Worm (Caenorhabditis elegans): ENCODE results near the gene R07C12.3.

- no peak for TF ChIP-seq nhr-12 (tag; optimal IDR thresholded peaks at IDR 0.05)
- no peak for TF ChIP-seq blmp-1 (tag; optimal IDR thresholded peaks at IDR 0.05)
- no peak for TF ChIP-seq sem-2 (GFP tag; optimal IDR thresholded peaks at IDR 0.05)
- TF ChIP-seq mep-1 (tag; optimal IDR thresholded peaks at IDR 0.05): no peak
- TF ChIP-seq M03D4.4 (tag; optimal IDR thresholded peaks at IDR 0.05): no peak
Observed at ce11 chrIV:4112387-4112786, 32.5 kb upstream of the R07C12.3 start, which contains the start of gene F49F1.14.

Measured in whole organism, mixed stage, embryonic.